Fruit fly (Drosophila melanogaster): ENCODE measurements around the gene Pcyt2.

The Pcyt2 gene

DNA sequence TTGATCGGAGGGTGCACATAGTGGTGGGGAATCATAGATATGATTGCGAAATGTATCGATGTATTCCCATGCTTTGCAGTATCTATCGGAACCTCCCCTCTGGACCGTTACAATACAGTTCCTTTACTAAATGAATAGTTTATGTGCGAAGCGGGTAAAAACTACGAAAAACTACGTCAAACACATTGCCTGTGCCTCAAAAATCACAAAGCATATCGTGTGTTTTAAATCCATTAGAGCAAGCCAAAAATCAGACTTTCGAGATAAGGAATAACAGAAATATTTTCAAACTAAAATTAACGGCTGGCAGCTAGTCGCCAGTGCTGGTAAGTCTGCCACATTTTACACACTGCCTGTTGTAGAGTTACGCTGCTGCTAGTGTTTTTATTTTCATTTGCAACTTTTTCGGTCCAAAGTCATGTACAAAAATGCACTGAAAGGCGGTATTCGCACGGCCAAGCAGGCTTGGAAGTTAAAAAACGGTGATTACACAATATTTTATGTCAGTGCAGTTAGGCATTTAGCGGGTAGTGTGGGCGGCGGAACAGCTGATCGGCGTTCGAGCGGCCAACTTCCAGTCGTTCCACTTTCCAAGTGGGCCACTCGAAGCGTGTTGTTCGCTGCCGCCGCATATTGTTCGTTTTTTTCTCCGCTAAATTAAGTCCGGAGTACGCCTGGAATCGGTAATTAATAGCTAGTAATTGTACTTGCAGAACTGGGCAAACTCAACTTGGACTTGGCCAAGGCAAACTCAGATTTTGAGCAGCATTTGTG lies 35.8 kb upstream of the Pcyt2 start (continued):
- TF ChIP-seq Mad (GFP tag; optimal IDR thresholded peaks at IDR 0.05) (peak; percentile 77), luna (GFP tag; optimal IDR thresholded peaks at IDR 0.05) (peak; percentile 64), CG11695 (GFP tag; IDR thresholded peaks at IDR 0.05) (peak; percentile 60), Opbp (GFP tag; IDR thresholded peaks at IDR 0.05; ENCODE audit: partially characterized antibody) (peak; percentile 87), CG11696 (GFP tag; IDR thresholded peaks at IDR 0.05) (no peak), CkIIα-i1 (GFP tag; IDR thresholded peaks at IDR 0.05) (no peak), mld (GFP tag; IDR thresholded peaks at IDR 0.05; ENCODE audit: partially characterized antibody) (peak; percentile 29; the same call in 1 of the 3 replicates), schlank (tag; optimal IDR thresholded peaks at IDR 0.05) (no peak), CG16815 (GFP tag; optimal IDR thresholded peaks at IDR 0.05) (peak; percentile 8), CG17568 (GFP tag; optimal IDR thresholded peaks at IDR 0.05) (no peak), CG12155 (GFP tag; optimal IDR thresholded peaks at IDR 0.05) (peak; percentile 73), Kr (GFP tag; optimal IDR thresholded peaks at IDR 0.05) (no peak), CG11398 (GFP tag; optimal IDR thresholded peaks at IDR 0.05) (peak; percentile 16), CG10654 (GFP tag; optimal IDR thresholded peaks at IDR 0.05) (peak; percentile 51), CG10267 (tag; optimal IDR thresholded peaks at IDR 0.05) (peak; percentile 97), CG2889 (GFP tag; IDR thresholded peaks at IDR 0.05) (peak; percentile 43; the same call in 1 of the 3 replicates), Sry-δ (GFP tag; optimal IDR thresholded peaks at IDR 0.05) (peak; percentile 96), CG2129 (GFP tag; IDR thresholded peaks at IDR 0.05; ENCODE audit: partially characterized antibody) (peak; percentile 53), CG8924 (tag; optimal IDR thresholded peaks at IDR 0.05) (no peak), her (GFP tag; optimal IDR thresholded peaks at IDR 0.05) (peak; percentile 63), Atf-2 (GFP tag; optimal IDR thresholded peaks at IDR 0.05) (peak; percentile 56), Hr51 (GFP tag; optimal IDR thresholded peaks at IDR 0.05) (peak in 1 of 2 experiments; percentile 67), nerfin-1 (tag; optimal IDR thresholded peaks at IDR 0.05) (no peak), insv (GFP tag; optimal IDR thresholded peaks at IDR 0.05) (peak in 1 of 2 experiments; percentile 27), CG15269 (tag; optimal IDR thresholded peaks at IDR 0.05) (no peak), CG1647 (GFP tag; optimal IDR thresholded peaks at IDR 0.05) (peak; percentile 64), CG7963 (GFP tag; IDR thresholded peaks at IDR 0.05; ENCODE audit: partially characterized antibody) (peak; percentile 72; the same call in 2 of the 3 replicates), PHDP (tag; optimal IDR thresholded peaks at IDR 0.05) (no peak), Fer1 (GFP tag; optimal IDR thresholded peaks at IDR 0.05) (no peak), Usf (GFP tag; optimal IDR thresholded peaks at IDR 0.05) (peak; percentile 4), CG7928 (GFP tag; optimal IDR thresholded peaks at IDR 0.05) (peak; percentile 7), MTF-1 (GFP tag; optimal IDR thresholded peaks at IDR 0.05; ENCODE audit: borderline replicate concordance) (peak; percentile 41), sens-2 (GFP tag; IDR thresholded peaks at IDR 0.05) (no peak; the same call in 1 of the 2 replicates), NfI (GFP tag; optimal IDR thresholded peaks at IDR 0.05) (peak; percentile 52), fd3F (GFP tag; optimal IDR thresholded peaks at IDR 0.05) (no peak), Drgx (GFP tag; IDR thresholded peaks at IDR 0.05) (peak; percentile 71), E2f2 (GFP tag; IDR thresholded peaks at IDR 0.05) (peak; percentile 59), CG10959 (GFP tag; IDR thresholded peaks at IDR 0.05) (no peak), CG12236 (GFP tag; optimal IDR thresholded peaks at IDR 0.05) (peak; percentile 19), CG4328 (GFP tag; optimal IDR thresholded peaks at IDR 0.05) (no peak), HLH54F (GFP tag; optimal IDR thresholded peaks at IDR 0.05) (peak; percentile 73), CG6254 (GFP tag; optimal IDR thresholded peaks at IDR 0.05) (no peak), crc (GFP tag; optimal IDR thresholded peaks at IDR 0.05) (peak; percentile 30), pnt (GFP tag; optimal IDR thresholded peaks at IDR 0.05) (peak; percentile 61), pb (GFP tag; optimal IDR thresholded peaks at IDR 0.05) (no peak), z (GFP tag; IDR thresholded peaks at IDR 0.05) (no peak), fd96Cb (tag; optimal IDR thresholded peaks at IDR 0.05) (no peak), gem (tag; optimal IDR thresholded peaks at IDR 0.05) (no peak)

All from whole organism, embryonic.